Worm (Caenorhabditis elegans) whole organism, L3 larva: Measurements from ENCODE around the gene col-13.

Source experiments
- R02D3.7 ChIP-seq: fragments of 150-350 bp; optimal IDR thresholded peaks from 2 replicates; lab custom pipeline; 2014; ENCODE audit warnings: missing biosample characterization, missing genetic modification characterization
- ZK546.5 ChIP-seq: sonication (generic microtip); optimal IDR thresholded peaks from 2 replicates; lab custom pipeline; 2017; ENCODE audit warnings: missing biosample characterization, missing genetic modification characterization
- aly-2 ChIP-seq: fragments of 150-350 bp; optimal IDR thresholded peaks from 2 replicates; lab custom pipeline; 2014; ENCODE audit warnings: missing biosample characterization, missing genetic modification characterization
- ceh-16 ChIP-seq: sonication (generic microtip); optimal IDR thresholded peaks from 2 replicates; lab custom pipeline; 2017; ENCODE audit warnings: missing biosample characterization, missing genetic modification characterization
- ceh-28 ChIP-seq: fragments of 150-350 bp; optimal IDR thresholded peaks from 2 replicates; lab custom pipeline; 2014; ENCODE audit warnings: missing biosample characterization, missing genetic modification reagents, missing genetic modification characterization
- ceh-82 ChIP-seq: fragments of 150-350 bp; optimal IDR thresholded peaks from 2 replicates; lab custom pipeline; 2014; ENCODE audit warnings: missing biosample characterization, missing genetic modification characterization
- ceh-9 ChIP-seq: sonication (generic microtip); optimal IDR thresholded peaks from 2 replicates; lab custom pipeline; 2018; ENCODE audit warnings: missing biosample characterization, missing genetic modification characterization
- egl-5 ChIP-seq: fragments of 150-350 bp; optimal IDR thresholded peaks from 2 replicates; lab custom pipeline; 2017; ENCODE audit warnings: missing biosample characterization, missing genetic modification reagents, missing genetic modification characterization, inconsistent platforms
- elt-1 ChIP-seq: fragments of 150-350 bp; optimal IDR thresholded peaks from 2 replicates; lab custom pipeline; 2014; ENCODE audit warnings: missing biosample characterization, missing genetic modification characterization
- elt-2 ChIP-seq: sonication (generic microtip); optimal IDR thresholded peaks from 2 replicates; lab custom pipeline; 2016; ENCODE audit warnings: missing genetic modification reagents, mild to moderate bottlenecking, missing genetic modification characterization, missing compliant biosample characterization
- elt-3 ChIP-seq, 3 experiments: fragments of 150-350 bp in 1 of 3; sonication (generic microtip) in 2 of 3; optimal IDR thresholded peaks; 2 replicates in 2 of 3; 4 replicates in 1 of 3; lab custom pipeline; 2014 to 2017; ENCODE audit warnings: missing biosample characterization in 3 of 3, missing genetic modification characterization in 3 of 3
- eor-1 ChIP-seq, 2 experiments: fragments of 150-350 bp; optimal IDR thresholded peaks; 2 replicates each; lab custom pipeline; 2014 to 2018; ENCODE audit warnings: missing biosample characterization in 2 of 2, missing genetic modification characterization in 2 of 2
- fkh-10 ChIP-seq: sonication (generic microtip); optimal IDR thresholded peaks from 2 replicates; lab custom pipeline; 2017; ENCODE audit warnings: missing biosample characterization, missing genetic modification reagents, missing genetic modification characterization
- hmg-11 ChIP-seq: sonication (generic microtip); optimal IDR thresholded peaks from 2 replicates; lab custom pipeline; 2016; ENCODE audit warnings: missing genetic modification characterization, missing compliant biosample characterization
- jun-1 ChIP-seq: fragments of 150-350 bp; optimal IDR thresholded peaks from 2 replicates; lab custom pipeline; 2014; ENCODE audit warnings: missing biosample characterization, missing genetic modification reagents, missing genetic modification characterization
- lin-15B ChIP-seq: fragments of 150-350 bp; optimal IDR thresholded peaks from 2 replicates; lab custom pipeline; 2014; ENCODE audit warnings: missing biosample characterization, missing genetic modification characterization
- lin-39 ChIP-seq: fragments of 150-350 bp; optimal IDR thresholded peaks from 2 replicates; lab custom pipeline; 2018; ENCODE audit warnings: missing biosample characterization, missing genetic modification reagents, missing genetic modification characterization
- lsy-12 ChIP-seq: sonication (generic microtip); optimal IDR thresholded peaks from 2 replicates; lab custom pipeline; 2016; ENCODE audit warnings: mild to moderate bottlenecking, missing genetic modification characterization, missing compliant biosample characterization
- mdl-1 ChIP-seq: fragments of 150-350 bp; optimal IDR thresholded peaks from 2 replicates; lab custom pipeline; 2014; ENCODE audit warnings: missing biosample characterization, missing genetic modification characterization
- mml-1 ChIP-seq: fragments of 150-350 bp; sonication (generic microtip); optimal IDR thresholded peaks from 3 replicates; lab custom pipeline; 2014; ENCODE audit warnings: missing biosample characterization, missing genetic modification characterization
- nfya-1 ChIP-seq: sonication (generic microtip); optimal IDR thresholded peaks from 2 replicates; lab custom pipeline; 2017; ENCODE audit warnings: missing genetic modification characterization, mild to moderate bottlenecking, missing compliant biosample characterization, antibody characterized with exemption, moderate library complexity; ENCODE audit not compliant: insufficient read depth
- nhr-11 ChIP-seq: fragments of 150-350 bp; optimal IDR thresholded peaks from 2 replicates; lab custom pipeline; 2014; ENCODE audit warnings: missing biosample characterization, missing genetic modification characterization
- nhr-12 ChIP-seq: fragments of 150-350 bp; optimal IDR thresholded peaks from 2 replicates; lab custom pipeline; 2014; ENCODE audit warnings: missing biosample characterization, missing genetic modification characterization
- nhr-23 ChIP-seq: fragments of 150-350 bp; optimal IDR thresholded peaks from 2 replicates; lab custom pipeline; 2014; ENCODE audit warnings: missing biosample characterization, missing genetic modification reagents, missing genetic modification characterization
- nhr-25 ChIP-seq: sonication (generic microtip); optimal IDR thresholded peaks from 2 replicates; lab custom pipeline; 2017; ENCODE audit warnings: missing biosample characterization, missing genetic modification characterization
- nhr-43 ChIP-seq: sonication (generic microtip); optimal IDR thresholded peaks from 2 replicates; lab custom pipeline; 2016; ENCODE audit warnings: mild to moderate bottlenecking, missing genetic modification characterization, missing compliant biosample characterization; ENCODE audit not compliant: poor library complexity, severe bottlenecking
- nhr-67 ChIP-seq: fragments of 150-350 bp; optimal IDR thresholded peaks from 2 replicates; lab custom pipeline; 2014; ENCODE audit warnings: missing biosample characterization, missing genetic modification characterization
- nhr-76 ChIP-seq: fragments of 150-350 bp; sonication (generic microtip); optimal IDR thresholded peaks from 5 replicates; lab custom pipeline; 2014; ENCODE audit warnings: missing biosample characterization, missing genetic modification characterization
- pha-4 ChIP-seq: fragments of 150-350 bp; optimal IDR thresholded peaks from 2 replicates; lab custom pipeline; 2014; ENCODE audit warnings: missing biosample characterization, missing genetic modification reagents, missing genetic modification characterization
- skn-1 ChIP-seq: fragments of 150-350 bp; optimal IDR thresholded peaks from 2 replicates; lab custom pipeline; 2014; ENCODE audit warnings: missing biosample characterization, missing genetic modification characterization
- tbx-2 ChIP-seq: sonication (generic microtip); optimal IDR thresholded peaks from 2 replicates; lab custom pipeline; 2016; ENCODE audit warnings: mild to moderate bottlenecking, missing genetic modification characterization, missing compliant biosample characterization
- unc-62 ChIP-seq: fragments of 150-350 bp; sonication (generic microtip); optimal IDR thresholded peaks from 4 replicates; lab custom pipeline; 2014; ENCODE audit warnings: missing biosample characterization, missing genetic modification reagents, missing genetic modification characterization
- zag-1 ChIP-seq: fragments of 150-350 bp; optimal IDR thresholded peaks from 2 replicates; lab custom pipeline; 2014; ENCODE audit warnings: missing biosample characterization, missing genetic modification characterization

col-13 gene

ce11 chrV:10423511-10423910, 1.8 kb upstream of the col-13 start:
- TF ChIP-seq nhr-25 (tag; lab: Kevin White, UChicago) (peak; percentile 61), nhr-76 (tag; lab: Kevin White, UChicago) (no peak)

ce11 chrV:10418961-10419360, 2.7 kb downstream of the col-13 start, which contains the start of gene F15H10.5:
TSS of gene F15H10.5 (minus strand) at chrV:10419061.
- TF ChIP-seq aly-2 (tag; lab: Kevin White, UChicago) = no peak
- no peak for TF ChIP-seq lin-15B (tag; lab: Kevin White, UChicago)
- TF ChIP-seq nhr-25 (tag; lab: Kevin White, UChicago) = no peak
- TF ChIP-seq ceh-16 (tag; lab: Kevin White, UChicago) = no peak
- no peak for TF ChIP-seq nhr-67 (tag; lab: Kevin White, UChicago)
- TF ChIP-seq, all 47 proteins: peak for 0

- no peak for TF ChIP-seq tbx-2 (tag; lab: Kevin White, UChicago)
- no peak for TF ChIP-seq mml-1
- TF ChIP-seq, all 47 proteins: peak for 0
Measured at ce11 chrV:10416925-10417324, 4.8 kb downstream of the col-13 start, which contains the start of gene F15H10.10. TSS of gene F15H10.10 (minus strand) at chrV:10417025.

- TF ChIP-seq jun-1 (tag; lab: Kevin White, UChicago) (no peak), egl-5 (no peak), nfya-1 (no peak), ceh-82 (tag; lab: Kevin White, UChicago) (no peak), tbx-2 (tag; lab: Kevin White, UChicago) (no peak), elt-1 (tag; lab: Kevin White, UChicago) (no peak), ceh-9 (tag; lab: Kevin White, UChicago) (no peak), R02D3.7 (tag; lab: Kevin White, UChicago) (no peak), elt-3 (tag; optimal IDR thresholded peaks at IDR 0.05; lab: Kevin White, UChicago) (no peak), skn-1 (tag; lab: Kevin White, UChicago) (no peak), ceh-28 (tag; lab: Kevin White, UChicago) (no peak), nhr-23 (no peak), pha-4 (tag; lab: Kevin White, UChicago) (no peak), lin-15B (tag; lab: Kevin White, UChicago) (no peak), lin-39 (tag; lab: Kevin White, UChicago) (no peak)
Measured at ce11 chrV:10414610-10415009, 7.1 kb downstream of the col-13 start, which contains the start of gene F15H10.9. TSS of gene F15H10.9 (minus strand) at chrV:10414710.

ce11 chrV:10410030-10410713, 11.5 kb downstream of the col-13 start, which contains the start of gene F15H10.12:
TSS of gene F15H10.12 (minus strand) at chrV:10410080.
- TF ChIP-seq fkh-10 = no peak
- no peak for TF ChIP-seq unc-62 (GFP tag; lab: Kevin White, UChicago)
- no peak for TF ChIP-seq mdl-1 (tag; lab: Kevin White, UChicago)
- TF ChIP-seq nhr-67 (tag; lab: Kevin White, UChicago) = no peak
- no peak for TF ChIP-seq lsy-12 (tag; lab: Kevin White, UChicago)
- TF ChIP-seq jun-1 (tag; lab: Kevin White, UChicago) = no peak
- no peak for TF ChIP-seq elt-3 (tag; optimal IDR thresholded peaks at IDR 0.05; lab: Kevin White, UChicago)
- no peak for TF ChIP-seq ceh-82 (tag; lab: Kevin White, UChicago)

- no peak for TF ChIP-seq mml-1
- TF ChIP-seq, all 47 proteins: peak for 0
Measured at ce11 chrV:10406313-10406712, 15.4 kb downstream of the col-13 start, which contains the start of gene F15H10.7. TSS of gene F15H10.7 (minus strand) at chrV:10406413.

- TF ChIP-seq ceh-16 (tag; lab: Kevin White, UChicago) (no peak), nhr-43 (tag; lab: Kevin White, UChicago) (no peak), lsy-12 (tag; lab: Kevin White, UChicago) (no peak), ZK546.5 (tag; lab: Kevin White, UChicago) (no peak), nhr-12 (tag; lab: Kevin White, UChicago) (no peak), zag-1 (no peak), eor-1 (tag; optimal IDR thresholded peaks at IDR 0.05; lab: Kevin White, UChicago) (no peak), elt-2 (tag; lab: Kevin White, UChicago) (no peak), ceh-28 (tag; lab: Kevin White, UChicago) (no peak), pha-4 (tag; lab: Kevin White, UChicago) (no peak), nhr-23 (no peak), nhr-25 (tag; lab: Kevin White, UChicago) (no peak), unc-62 (GFP tag; lab: Kevin White, UChicago) (no peak), nhr-11 (tag; lab: Kevin White, UChicago) (no peak), hmg-11 (tag; lab: Kevin White, UChicago) (no peak)
Measured at ce11 chrV:10404701-10405100, 17.0 kb downstream of the col-13 start.
